Worm (Caenorhabditis elegans): Measurements from ENCODE around the gene F31D5.7.

The F31D5.7 gene

DNA sequence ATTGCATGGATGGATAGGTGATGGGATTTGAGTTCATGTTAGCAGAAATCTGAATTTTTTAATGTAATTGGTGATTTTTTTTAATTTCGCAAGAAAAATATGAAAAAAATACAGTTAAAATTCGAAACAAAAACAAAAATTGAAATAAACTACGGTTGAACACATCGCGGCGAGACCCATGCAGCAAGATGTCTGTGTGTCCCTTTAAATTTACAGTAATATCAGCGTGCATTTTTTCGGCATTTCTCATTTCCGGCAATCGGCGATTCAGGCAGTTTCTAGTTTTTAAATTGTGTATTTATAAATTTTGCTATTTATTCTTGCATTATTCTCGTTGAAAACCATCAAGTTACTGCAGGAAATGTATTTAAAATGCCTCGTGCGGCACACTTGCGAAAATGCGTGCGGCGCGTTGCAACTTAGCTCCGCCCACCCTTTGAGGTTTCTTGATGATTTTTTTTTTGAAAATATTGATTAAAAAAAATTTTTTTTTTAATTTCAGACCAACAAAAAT is 26.5 kb downstream of the F31D5.7 start, which contains the start of the genes fbxc-44 and C16A11.2 (continued):
- TF ChIP-seq let-526 (GFP tag; IDR thresholded peaks at IDR 0.05) (no peak), Y53G8AR.9 (GFP tag; conservative IDR thresholded peaks at IDR 0.05) (no peak), snpc-1.3 (tag; optimal IDR thresholded peaks at IDR 0.05; ENCODE audit: insufficient read depth) (peak; percentile 17), attf-6 (GFP tag; IDR thresholded peaks at IDR 0.05) (no peak), lin-40 (tag; optimal IDR thresholded peaks at IDR 0.05) (no peak), ccch-3 (GFP tag; optimal IDR thresholded peaks at IDR 0.05) (no peak), nfya-1 (tag; optimal IDR thresholded peaks at IDR 0.05; ENCODE audit: borderline replicate concordance, insufficient read depth) (no peak), ekl-4 (GFP tag; IDR thresholded peaks at IDR 0.05) (no peak; the same call in 1 of the 2 replicates), dpl-1 (GFP tag; optimal IDR thresholded peaks at IDR 0.05) (no peak), sptf-2 (GFP tag; optimal IDR thresholded peaks at IDR 0.05) (no peak), dox-1 (GFP tag; IDR thresholded peaks at IDR 0.05) (no peak), bed-2 (GFP tag; IDR thresholded peaks at IDR 0.05) (no peak), lsy-27 (tag; optimal IDR thresholded peaks at IDR 0.05; ENCODE audit: borderline replicate concordance, insufficient read depth) (no peak), attf-5 (GFP tag; optimal IDR thresholded peaks at IDR 0.05) (no peak), nhr-179 (tag; optimal IDR thresholded peaks at IDR 0.05) (no peak), hlh-26 (GFP tag; conservative IDR thresholded peaks at IDR 0.05) (no peak), ceh-58 (GFP tag; IDR thresholded peaks at IDR 0.05) (no peak), Y67H2A.10 (GFP tag; conservative IDR thresholded peaks at IDR 0.05) (no peak), C06A6.2 (GFP tag; conservative IDR thresholded peaks at IDR 0.05) (no peak), cebp-1 (GFP tag; IDR thresholded peaks at IDR 0.05) (no peak), cebp-1 (tag; optimal IDR thresholded peaks at IDR 0.05) (peak; percentile 52), aptf-2 (GFP tag; conservative IDR thresholded peaks at IDR 0.05) (no peak), sea-2 (GFP tag; IDR thresholded peaks at IDR 0.05) (no peak), mes-4 (tag; optimal IDR thresholded peaks at IDR 0.05) (no peak), B0019.2 (GFP tag; conservative IDR thresholded peaks at IDR 0.05) (no peak), K12H6.12 (tag; optimal IDR thresholded peaks at IDR 0.05) (no peak), Y53F4B.3 (GFP tag; IDR thresholded peaks at IDR 0.05) (no peak), repo-1 (tag; optimal IDR thresholded peaks at IDR 0.05) (no peak), bed-1 (GFP tag; IDR thresholded peaks at IDR 0.05) (no peak), ceh-91 (GFP tag; IDR thresholded peaks at IDR 0.05) (peak; percentile 59; the same call in 1 of the 2 replicates), ama-1 (optimal IDR thresholded peaks at IDR 0.05) (no peak), ama-1 (GFP tag; optimal IDR thresholded peaks at IDR 0.05) (no peak), die-1 (tag; optimal IDR thresholded peaks at IDR 0.05) (no peak), nhr-80 (tag; optimal IDR thresholded peaks at IDR 0.05) (no peak), tlf-1 (GFP tag; optimal IDR thresholded peaks at IDR 0.05) (peak; percentile 39), athp-1 (tag; optimal IDR thresholded peaks at IDR 0.05) (peak; percentile 47), lin-26 (GFP tag; IDR thresholded peaks at IDR 0.05) (no peak), rec-8 (tag; optimal IDR thresholded peaks at IDR 0.05) (peak in 1 of 2 experiments; percentile 6), snpc-4 (GFP tag; optimal IDR thresholded peaks at IDR 0.05) (no peak), snpc-4 (tag; optimal IDR thresholded peaks at IDR 0.05) (peak in 2 of 4 experiments; percentile 4 to 57)

- TF ChIP-seq akir-1 (GFP tag; optimal IDR thresholded peaks at IDR 0.05): no peak
- TF ChIP-seq F37B4.10 (GFP tag; IDR thresholded peaks at IDR 0.05): no peak
- no peak for TF ChIP-seq F23B12.7 (tag; optimal IDR thresholded peaks at IDR 0.05; ENCODE audit: insufficient read depth)
- no peak for TF ChIP-seq madf-8 (GFP tag; conservative IDR thresholded peaks at IDR 0.05)
- TF ChIP-seq F57A8.1 (GFP tag; optimal IDR thresholded peaks at IDR 0.05): no peak
- no peak for TF ChIP-seq lin-26 (GFP tag; IDR thresholded peaks at IDR 0.05)
- no peak for TF ChIP-seq ztf-3 (GFP tag; optimal IDR thresholded peaks at IDR 0.05)
Observed at ce11 chrII:4238963-4239362, 27.8 kb downstream of the F31D5.7 start.
